Worm (Caenorhabditis elegans) whole organism, L2 larva: Measurements from ENCODE around the gene srg-42.

Experiments used
- ZK546.5 ChIP-seq: sonication (generic microtip); optimal IDR thresholded peaks from 2 replicates; lab custom pipeline; 2017; ENCODE audit warnings: missing biosample characterization, missing genetic modification characterization
- aly-2 ChIP-seq: fragments of 150-350 bp; optimal IDR thresholded peaks from 2 replicates; lab custom pipeline; 2014; ENCODE audit warnings: missing biosample characterization, missing genetic modification characterization
- egl-27 ChIP-seq: sonication (generic microtip); optimal IDR thresholded peaks from 3 replicates; lab custom pipeline; 2017; ENCODE audit warnings: missing biosample characterization, missing genetic modification reagents, missing genetic modification characterization
- lin-39 ChIP-seq: fragments of 150-350 bp; optimal IDR thresholded peaks from 2 replicates; lab custom pipeline; 2014; ENCODE audit warnings: missing biosample characterization, missing genetic modification reagents, missing genetic modification characterization
- mdl-1 ChIP-seq, 2 experiments: fragments of 150-350 bp in 1 of 2; sonication (generic microtip) in 1 of 2; optimal IDR thresholded peaks; 2 replicates each; lab custom pipeline; 2017; ENCODE audit warnings: missing biosample characterization in 2 of 2, missing genetic modification characterization in 2 of 2
- nhr-11 ChIP-seq: fragments of 150-350 bp; optimal IDR thresholded peaks from 2 replicates; lab custom pipeline; 2014; ENCODE audit warnings: missing biosample characterization, missing genetic modification characterization
- nhr-12 ChIP-seq: fragments of 150-350 bp; optimal IDR thresholded peaks from 2 replicates; lab custom pipeline; 2014; ENCODE audit warnings: missing biosample characterization, missing genetic modification characterization
- unc-62 ChIP-seq: fragments of 150-350 bp; optimal IDR thresholded peaks from 2 replicates; lab custom pipeline; 2014; ENCODE audit warnings: missing biosample characterization, missing genetic modification reagents, missing genetic modification characterization

ce11 chrV:11121247-11121646, 36.6 kb downstream of the srg-42 start:
- TF ChIP-seq unc-62 (GFP tag; lab: Kevin White, UChicago) (no peak), lin-39 (tag; lab: Kevin White, UChicago) (no peak), aly-2 (tag; lab: Kevin White, UChicago) (no peak), nhr-12 (no peak), egl-27 (tag; lab: Kevin White, UChicago) (no peak), ZK546.5 (no peak), mdl-1 (tag; optimal IDR thresholded peaks at IDR 0.05; lab: Kevin White, UChicago) (peak; percentile 42 to 61), nhr-11 (tag; lab: Kevin White, UChicago) (no peak)
